Worm (Caenorhabditis elegans) whole organism, mixed stage, embryonic: ENCODE measurements around the gene C54F6.15.

Experiments
- M03D4.4 ChIP-seq: sonication (generic microtip); optimal IDR thresholded peaks from 2 replicates; lab custom pipeline; 2017; ENCODE audit warnings: mild to moderate bottlenecking, missing genetic modification characterization, missing compliant biosample characterization
- bed-3 ChIP-seq: fragments of 200-800 bp; sonication (Bioruptor generic); optimal IDR thresholded peaks from 3 replicates; lab custom pipeline; 2018; ENCODE audit warnings: mild to moderate bottlenecking, missing genetic modification characterization, moderate library complexity, missing compliant biosample characterization
- blmp-1 ChIP-seq: fragments of 150-350 bp; optimal IDR thresholded peaks from 2 replicates; lab custom pipeline; 2014; ENCODE audit warnings: missing biosample characterization, missing genetic modification characterization
- ceh-39 ChIP-seq: fragments of 150-350 bp; optimal IDR thresholded peaks from 2 replicates; lab custom pipeline; 2014; ENCODE audit warnings: missing biosample characterization, missing genetic modification characterization
- ceh-43 ChIP-seq: fragments of 200-800 bp; sonication (Bioruptor generic); optimal IDR thresholded peaks from 2 replicates; lab custom pipeline; 2018; ENCODE audit warnings: mild to moderate bottlenecking, missing genetic modification characterization, moderate library complexity, missing compliant biosample characterization
- ceh-83 ChIP-seq: fragments of 200-800 bp; sonication (Bioruptor generic); optimal IDR thresholded peaks from 2 replicates; lab custom pipeline; 2018; ENCODE audit warnings: mild to moderate bottlenecking, missing genetic modification characterization, missing compliant biosample characterization
- ces-1 ChIP-seq: fragments of 150-350 bp; optimal IDR thresholded peaks from 2 replicates; lab custom pipeline; 2014; ENCODE audit warnings: missing biosample characterization, missing genetic modification reagents, missing genetic modification characterization
- cnd-1 ChIP-seq: fragments of 200-800 bp; sonication (Bioruptor generic); optimal IDR thresholded peaks from 2 replicates; lab custom pipeline; 2018; ENCODE audit warnings: mild to moderate bottlenecking, missing genetic modification characterization, missing compliant biosample characterization
- drap-1 ChIP-seq: fragments of 200-800 bp; sonication (Bioruptor generic); optimal IDR thresholded peaks from 3 replicates; lab custom pipeline; 2018; ENCODE audit warnings: mild to moderate bottlenecking, missing genetic modification characterization, missing compliant biosample characterization
- elt-1 ChIP-seq: sonication (generic microtip); optimal IDR thresholded peaks from 2 replicates; lab custom pipeline; 2017; ENCODE audit warnings: missing genetic modification characterization, mild to moderate bottlenecking, missing compliant biosample characterization, antibody characterized with exemption, moderate library complexity, borderline replicate concordance; ENCODE audit not compliant: insufficient read depth
- elt-3 ChIP-seq: fragments of 150-350 bp; optimal IDR thresholded peaks from 2 replicates; lab custom pipeline; 2014; ENCODE audit warnings: missing biosample characterization, missing genetic modification characterization
- flh-1 ChIP-seq: fragments of 200-800 bp; sonication (Bioruptor generic); optimal IDR thresholded peaks from 2 replicates; lab custom pipeline; 2018; ENCODE audit warnings: mild to moderate bottlenecking, missing genetic modification characterization, moderate library complexity, missing compliant biosample characterization
- ham-2 ChIP-seq: fragments of 200-800 bp; sonication (Bioruptor generic); optimal IDR thresholded peaks from 2 replicates; lab custom pipeline; 2018; ENCODE audit warnings: mild to moderate bottlenecking, missing genetic modification characterization, missing compliant biosample characterization
- hlh-1 ChIP-seq: fragments of 150-350 bp; optimal IDR thresholded peaks from 2 replicates; lab custom pipeline; 2014; ENCODE audit warnings: missing biosample characterization, missing genetic modification reagents, missing genetic modification characterization
- lin-13 ChIP-seq: fragments of 150-350 bp; optimal IDR thresholded peaks from 2 replicates; lab custom pipeline; 2014; ENCODE audit warnings: missing biosample characterization, missing genetic modification characterization
- lin-32 ChIP-seq: fragments of 200-800 bp; sonication (Bioruptor generic); optimal IDR thresholded peaks from 2 replicates; lab custom pipeline; 2018; ENCODE audit warnings: mild to moderate bottlenecking, missing genetic modification characterization, missing compliant biosample characterization
- lsy-2 ChIP-seq: fragments of 150-350 bp; optimal IDR thresholded peaks from 2 replicates; lab custom pipeline; 2014; ENCODE audit warnings: missing biosample characterization, missing genetic modification characterization
- mab-5 ChIP-seq: fragments of 150-350 bp; optimal IDR thresholded peaks from 2 replicates; lab custom pipeline; 2014; ENCODE audit warnings: missing biosample characterization, missing genetic modification characterization
- mep-1 ChIP-seq: fragments of 150-350 bp; optimal IDR thresholded peaks from 2 replicates; lab custom pipeline; 2017; ENCODE audit warnings: missing biosample characterization, missing genetic modification reagents, missing genetic modification characterization, inconsistent platforms
- mls-2 ChIP-seq: sonication (generic microtip); optimal IDR thresholded peaks from 2 replicates; lab custom pipeline; 2016; ENCODE audit warnings: mild to moderate bottlenecking, missing genetic modification characterization, moderate library complexity, missing compliant biosample characterization
- nhr-12 ChIP-seq: fragments of 150-350 bp; optimal IDR thresholded peaks from 2 replicates; lab custom pipeline; 2014; ENCODE audit warnings: missing biosample characterization, missing genetic modification characterization
- nhr-2 ChIP-seq: fragments of 150-350 bp; optimal IDR thresholded peaks from 2 replicates; lab custom pipeline; 2014; ENCODE audit warnings: missing biosample characterization, missing genetic modification characterization
- nhr-237 ChIP-seq: fragments of 150-350 bp; optimal IDR thresholded peaks from 2 replicates; lab custom pipeline; 2014; ENCODE audit warnings: missing biosample characterization, missing genetic modification characterization
- nhr-28 ChIP-seq: fragments of 150-350 bp; optimal IDR thresholded peaks from 2 replicates; lab custom pipeline; 2014; ENCODE audit warnings: missing biosample characterization, missing genetic modification characterization
- nhr-76 ChIP-seq: sonication (generic microtip); optimal IDR thresholded peaks from 2 replicates; lab custom pipeline; 2017; ENCODE audit warnings: missing biosample characterization, missing genetic modification characterization
- sem-2 ChIP-seq: fragments of 200-800 bp; sonication (Bioruptor generic); optimal IDR thresholded peaks from 2 replicates; lab custom pipeline; 2018; ENCODE audit warnings: mild to moderate bottlenecking, missing genetic modification characterization, missing compliant biosample characterization
- snpc-4 ChIP-seq: fragments of 150-350 bp; optimal IDR thresholded peaks from 2 replicates; lab custom pipeline; 2014; ENCODE audit warnings: missing biosample characterization, missing genetic modification characterization
- sptf-1 ChIP-seq: sonication (generic microtip); optimal IDR thresholded peaks from 2 replicates; lab custom pipeline; 2017; ENCODE audit warnings: mild to moderate bottlenecking, missing genetic modification characterization, moderate library complexity, missing compliant biosample characterization
- tbx-8 ChIP-seq: fragments of 200-800 bp; sonication (Bioruptor generic); optimal IDR thresholded peaks from 2 replicates; lab custom pipeline; 2018; ENCODE audit warnings: mild to moderate bottlenecking, missing genetic modification characterization, moderate library complexity, missing compliant biosample characterization
- unc-120 ChIP-seq: sonication (generic microtip); optimal IDR thresholded peaks from 2 replicates; lab custom pipeline; 2017; ENCODE audit warnings: missing genetic modification characterization, missing compliant biosample characterization; ENCODE audit not compliant: poor library complexity, severe bottlenecking
- unc-39 ChIP-seq: fragments of 150-350 bp; optimal IDR thresholded peaks from 2 replicates; lab custom pipeline; 2014; ENCODE audit warnings: missing biosample characterization, missing genetic modification characterization
- unc-62 ChIP-seq: fragments of 150-350 bp; optimal IDR thresholded peaks from 2 replicates; lab custom pipeline; 2014; ENCODE audit warnings: missing biosample characterization, missing genetic modification reagents, missing genetic modification characterization
- zip-8 ChIP-seq: fragments of 150-350 bp; optimal IDR thresholded peaks from 2 replicates; lab custom pipeline; 2014; ENCODE audit warnings: missing biosample characterization, missing genetic modification characterization
- ztf-11 ChIP-seq: fragments of 150-350 bp; optimal IDR thresholded peaks from 2 replicates; lab custom pipeline; 2014; ENCODE audit warnings: missing biosample characterization, missing genetic modification characterization

Gene C54F6.15

ce11 chrV:7492924-7493323, 29.3 kb downstream of the C54F6.15 start, which contains the start of gene srbc-10:
Gene srbc-10 (minus strand): TSS chrV:7493024.
- TF ChIP-seq mls-2 (no peak), unc-39 (tag; lab: Kevin White, UChicago) (no peak), blmp-1 (tag; lab: Kevin White, UChicago) (no peak), unc-120 (tag; lab: Kevin White, UChicago) (no peak), sem-2 (GFP tag; lab: Kevin White, UChicago) (no peak), snpc-4 (tag; lab: Kevin White, UChicago) (no peak), nhr-2 (no peak), ztf-11 (no peak), ceh-39 (tag; lab: Kevin White, UChicago) (no peak), hlh-1 (tag; lab: Kevin White, UChicago) (no peak), bed-3 (GFP tag; lab: Kevin White, UChicago) (no peak), nhr-12 (tag; lab: Kevin White, UChicago) (no peak)

ce11 chrV:7490340-7490739, 31.8 kb downstream of the C54F6.15 start, which contains the start of gene srbc-9:
Gene srbc-9 (minus strand): TSS chrV:7490440.
- TF ChIP-seq unc-39 (tag; lab: Kevin White, UChicago): no peak
- TF ChIP-seq elt-3 (tag; lab: Kevin White, UChicago): no peak
- no peak for TF ChIP-seq sem-2 (GFP tag; lab: Kevin White, UChicago)
- TF ChIP-seq blmp-1 (tag; lab: Kevin White, UChicago): no peak
- no peak for TF ChIP-seq tbx-8 (GFP tag; lab: Kevin White, UChicago)
- TF ChIP-seq lsy-2 (tag; lab: Kevin White, UChicago): no peak
- no peak for TF ChIP-seq sptf-1 (tag; lab: Kevin White, UChicago)
- no peak for TF ChIP-seq bed-3 (GFP tag; lab: Kevin White, UChicago)
- TF ChIP-seq nhr-28: no peak
- TF ChIP-seq cnd-1 (tag; lab: Kevin White, UChicago): no peak
- TF ChIP-seq lin-32: no peak
- TF ChIP-seq ces-1: no peak
- no peak for TF ChIP-seq hlh-1 (tag; lab: Kevin White, UChicago)
- TF ChIP-seq drap-1 (GFP tag; lab: Kevin White, UChicago): no peak
- TF ChIP-seq unc-62 (GFP tag; lab: Kevin White, UChicago): no peak
- no peak for TF ChIP-seq M03D4.4 (tag; lab: Kevin White, UChicago)
- TF ChIP-seq ceh-43: no peak
- TF ChIP-seq flh-1: no peak
- no peak for TF ChIP-seq lin-13 (tag; lab: Kevin White, UChicago)
- no peak for TF ChIP-seq nhr-237 (tag; lab: Kevin White, UChicago)

- TF ChIP-seq nhr-76 (tag; lab: Kevin White, UChicago) (no peak), ztf-11 (no peak), zip-8 (tag; lab: Kevin White, UChicago) (no peak), mep-1 (no peak), lsy-2 (tag; lab: Kevin White, UChicago) (no peak), lin-32 (no peak), flh-1 (no peak), M03D4.4 (tag; lab: Kevin White, UChicago) (no peak), hlh-1 (tag; lab: Kevin White, UChicago) (no peak), unc-62 (GFP tag; lab: Kevin White, UChicago) (no peak), nhr-237 (tag; lab: Kevin White, UChicago) (no peak), mls-2 (no peak), unc-39 (tag; lab: Kevin White, UChicago) (no peak), lin-13 (tag; lab: Kevin White, UChicago) (no peak), nhr-2 (no peak), ceh-39 (tag; lab: Kevin White, UChicago) (no peak), sem-2 (GFP tag; lab: Kevin White, UChicago) (no peak)
- TF ChIP-seq, all 35 proteins: peak for 0
Measured at ce11 chrV:7487518-7487917, 34.7 kb downstream of the C54F6.15 start, which contains the start of gene srbc-7. Gene srbc-7 (minus strand): TSS chrV:7487618.

- TF ChIP-seq ceh-83 (no peak), sptf-1 (tag; lab: Kevin White, UChicago) (no peak), mab-5 (tag; lab: Kevin White, UChicago) (no peak), snpc-4 (tag; lab: Kevin White, UChicago) (no peak), elt-3 (tag; lab: Kevin White, UChicago) (no peak), nhr-12 (tag; lab: Kevin White, UChicago) (no peak), elt-1 (tag; lab: Kevin White, UChicago) (no peak), mep-1 (no peak), hlh-1 (tag; lab: Kevin White, UChicago) (no peak), cnd-1 (tag; lab: Kevin White, UChicago) (no peak), M03D4.4 (tag; lab: Kevin White, UChicago) (no peak), unc-39 (tag; lab: Kevin White, UChicago) (no peak), ham-2 (no peak), flh-1 (no peak), ztf-11 (no peak), tbx-8 (GFP tag; lab: Kevin White, UChicago) (no peak)
Measured at ce11 chrV:7485000-7485399, 37.2 kb downstream of the C54F6.15 start, which contains the start of gene srbc-8. Gene srbc-8 (minus strand): TSS chrV:7485100.
